Fruit fly (Drosophila melanogaster): ENCODE results near the gene CG5282.
A peak's percentile ranks its signal among the peaks of the same experiment; 100 is the strongest.

CG5282 gene

dm6 chr3L:20452813-20453682, 27.2 kb upstream of the CG5282 start, which contains the start of gene CG5199 (continued):
- peak; percentile 77 for TF ChIP-seq CG30020 (tag; optimal IDR thresholded peaks at IDR 0.05)
- TF ChIP-seq CG7271 (tag; optimal IDR thresholded peaks at IDR 0.05): no peak
- TF ChIP-seq CG1529 (GFP tag; optimal IDR thresholded peaks at IDR 0.05): no peak
- no peak for TF ChIP-seq CG11723 (GFP tag; optimal IDR thresholded peaks at IDR 0.05)
- no peak for TF ChIP-seq CG10431 (GFP tag; optimal IDR thresholded peaks at IDR 0.05)
- no peak for TF ChIP-seq hth (optimal IDR thresholded peaks at IDR 0.05)
- peak; percentile 64 for TF ChIP-seq E2f1 (GFP tag; IDR thresholded peaks at IDR 0.05)
- peak; percentile 55 for TF ChIP-seq Usf (GFP tag; optimal IDR thresholded peaks at IDR 0.05)
- peak; percentile 55 for TF ChIP-seq CG1233 (GFP tag; optimal IDR thresholded peaks at IDR 0.05)
- TF ChIP-seq Fer3 (tag; optimal IDR thresholded peaks at IDR 0.05): peak; percentile 43
- TF ChIP-seq kah (GFP tag; optimal IDR thresholded peaks at IDR 0.05): peak; percentile 39
- peak; percentile 44; the same call in 1 of the 2 replicates for TF ChIP-seq gsb (GFP tag; IDR thresholded peaks at IDR 0.05)
- no peak for TF ChIP-seq exex (tag; optimal IDR thresholded peaks at IDR 0.05)
- no peak for TF ChIP-seq CG2199 (GFP tag; IDR thresholded peaks at IDR 0.05)
- no peak for TF ChIP-seq GATAe (GFP tag; conservative IDR thresholded peaks at IDR 0.05)
- peak; percentile 54 for TF ChIP-seq CG4730 (GFP tag; IDR thresholded peaks at IDR 0.05)
- peak; percentile 49; the same call in 1 of the 2 replicates for TF ChIP-seq CG32767 (GFP tag; IDR thresholded peaks at IDR 0.05)
- TF ChIP-seq CG34224 (GFP tag; IDR thresholded peaks at IDR 0.05; ENCODE audit: partially characterized antibody): peak; percentile 74
- peak; percentile 85 for TF ChIP-seq CoRest (tag; optimal IDR thresholded peaks at IDR 0.05)
- TF ChIP-seq org-1 (GFP tag; optimal IDR thresholded peaks at IDR 0.05): no peak
- TF ChIP-seq HLH54F (GFP tag; optimal IDR thresholded peaks at IDR 0.05): peak; percentile 25
- peak; percentile 63 for TF ChIP-seq bigmax (GFP tag; optimal IDR thresholded peaks at IDR 0.05)
- TF ChIP-seq kay (GFP tag; optimal IDR thresholded peaks at IDR 0.05): no peak
- 0 out of 2 replicates have a peak, but pooled peaks have one; percentile 28 for TF ChIP-seq Drgx (GFP tag; IDR thresholded peaks at IDR 0.05)
- TF ChIP-seq fd3F (GFP tag; optimal IDR thresholded peaks at IDR 0.05): peak; percentile 55
- peak; percentile 78 for TF ChIP-seq ind (GFP tag; optimal IDR thresholded peaks at IDR 0.05)
- TF ChIP-seq CG10654 (GFP tag; optimal IDR thresholded peaks at IDR 0.05): peak; percentile 73
- TF ChIP-seq bsh (GFP tag; optimal IDR thresholded peaks at IDR 0.05): peak in 1 of 2 experiments; percentile 61
- TF ChIP-seq zfh1 (GFP tag; IDR thresholded peaks at IDR 0.05): peak; percentile 62; the same call in 1 of the 3 replicates
- peak; percentile 58 for TF ChIP-seq CG12155 (GFP tag; optimal IDR thresholded peaks at IDR 0.05)
- no peak for TF ChIP-seq CG8765 (GFP tag; IDR thresholded peaks at IDR 0.05)
- peak; percentile 19 for TF ChIP-seq CG3995 (GFP tag; optimal IDR thresholded peaks at IDR 0.05)
- no peak for TF ChIP-seq Oaz (GFP tag; IDR thresholded peaks at IDR 0.05)
- peak; percentile 53 for TF ChIP-seq wor (GFP tag; IDR thresholded peaks at IDR 0.05)
- TF ChIP-seq chinmo (GFP tag; IDR thresholded peaks at IDR 0.05; ENCODE audit: partially characterized antibody): no peak
- no peak for TF ChIP-seq pros (GFP tag; optimal IDR thresholded peaks at IDR 0.05)
- TF ChIP-seq gce (GFP tag; IDR thresholded peaks at IDR 0.05): no peak
- TF ChIP-seq CG7786 (GFP tag; optimal IDR thresholded peaks at IDR 0.05): no peak
- TF ChIP-seq CG2889 (GFP tag; IDR thresholded peaks at IDR 0.05): no peak; the same call in 2 of the 3 replicates
- TF ChIP-seq CG13424 (tag; optimal IDR thresholded peaks at IDR 0.05): peak; percentile 76
- TF ChIP-seq MESR4 (GFP tag; optimal IDR thresholded peaks at IDR 0.05): peak; percentile 90
- peak; percentile 85 for TF ChIP-seq phol (tag; optimal IDR thresholded peaks at IDR 0.05)
- no peak for TF ChIP-seq Bdp1 (GFP tag; optimal IDR thresholded peaks at IDR 0.05)
- no peak for TF ChIP-seq CG12236 (GFP tag; optimal IDR thresholded peaks at IDR 0.05)
- TF ChIP-seq ranshi (GFP tag; IDR thresholded peaks at IDR 0.05): peak; percentile 56; the same call in 1 of the 2 replicates
- TF ChIP-seq Ssrp (tag; optimal IDR thresholded peaks at IDR 0.05): peak; percentile 81
- no peak for TF ChIP-seq CG4854 (GFP tag; optimal IDR thresholded peaks at IDR 0.05)
- no peak for TF ChIP-seq onecut (GFP tag; IDR thresholded peaks at IDR 0.05)
- TF ChIP-seq CG43689 (GFP tag; IDR thresholded peaks at IDR 0.05): no peak

Data from whole organism, embryonic.